Worm (Caenorhabditis elegans): Measurements from ENCODE around the gene str-185.

str-185 gene

DNA sequence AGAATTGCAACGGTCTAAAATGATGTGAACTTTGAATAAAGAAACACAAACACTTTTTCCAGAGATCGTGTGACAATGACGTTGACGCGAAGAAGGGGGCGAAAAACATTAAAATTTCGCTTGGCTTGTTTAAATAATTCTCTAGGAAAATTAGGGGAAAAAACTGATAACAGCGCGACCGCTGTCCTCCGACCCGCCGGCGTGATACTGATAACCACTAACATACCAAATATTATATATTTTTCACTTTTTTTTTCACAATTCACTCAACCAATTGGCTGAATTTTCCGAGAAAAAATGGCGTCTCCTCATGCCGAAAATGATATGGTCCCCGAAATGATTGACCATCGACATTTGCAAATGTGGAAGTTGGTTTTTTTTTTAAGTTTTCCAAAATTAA lies 20.0 kb upstream of the str-185 start (continued):
- TF ChIP-seq F23B12.7 (tag; optimal IDR thresholded peaks at IDR 0.05; ENCODE audit: insufficient read depth): no peak
- TF ChIP-seq ztf-3 (GFP tag; optimal IDR thresholded peaks at IDR 0.05): no peak
- no peak for TF ChIP-seq C06A6.2 (GFP tag; conservative IDR thresholded peaks at IDR 0.05)
- TF ChIP-seq nfyb-1 (GFP tag; IDR thresholded peaks at IDR 0.05): peak; percentile 82
- no peak for TF ChIP-seq unc-130 (GFP tag; optimal IDR thresholded peaks at IDR 0.05)
- TF ChIP-seq mcd-1 (GFP tag; IDR thresholded peaks at IDR 0.05): peak; percentile 38; the same call in 1 of the 2 replicates
- TF ChIP-seq F33H1.4 (GFP tag; IDR thresholded peaks at IDR 0.05): peak; percentile 39
- TF ChIP-seq lin-40 (tag; optimal IDR thresholded peaks at IDR 0.05): peak; percentile 52
- TF ChIP-seq repo-1 (tag; optimal IDR thresholded peaks at IDR 0.05): peak; percentile 75
- no peak for TF ChIP-seq sptf-2 (GFP tag; optimal IDR thresholded peaks at IDR 0.05)
- no peak for TF ChIP-seq madf-8 (GFP tag; conservative IDR thresholded peaks at IDR 0.05)
- peak; percentile 64 for TF ChIP-seq madf-10 (tag; optimal IDR thresholded peaks at IDR 0.05)
- TF ChIP-seq ZK185.1 (tag; optimal IDR thresholded peaks at IDR 0.05; ENCODE audit: poor library complexity, severe bottlenecking): peak; percentile 72
- no peak for TF ChIP-seq T07F8.4 (tag; optimal IDR thresholded peaks at IDR 0.05)
- peak; percentile 52 for TF ChIP-seq F52B5.7 (tag; optimal IDR thresholded peaks at IDR 0.05)
- TF ChIP-seq Y79H2A.3 (GFP tag; conservative IDR thresholded peaks at IDR 0.05): peak; percentile 40; the same call in 1 of the 2 replicates
- no peak for TF ChIP-seq rpc-1 (optimal IDR thresholded peaks at IDR 0.05)
- no peak for TF ChIP-seq rpc-1 (tag; optimal IDR thresholded peaks at IDR 0.05)
- 0 out of 2 replicates have a peak, but pooled peaks have one; percentile 40 for TF ChIP-seq pbrm-1 (GFP tag; IDR thresholded peaks at IDR 0.05)
- no peak for TF ChIP-seq T26A5.8 (tag; optimal IDR thresholded peaks at IDR 0.05)
- no peak for TF ChIP-seq F39B2.1 (GFP tag; IDR thresholded peaks at IDR 0.05)
- peak; percentile 51 for TF ChIP-seq hrde-1 (tag; optimal IDR thresholded peaks at IDR 0.05; ENCODE audit: borderline replicate concordance)
- TF ChIP-seq ceh-100 (GFP tag; IDR thresholded peaks at IDR 0.05): 0 out of 2 replicates have a peak, but pooled peaks have one; percentile 27
- no peak for TF ChIP-seq snpc-1.3 (tag; optimal IDR thresholded peaks at IDR 0.05; ENCODE audit: insufficient read depth)
- peak; percentile 46; the same call in 1 of the 2 replicates for TF ChIP-seq madf-6 (GFP tag; IDR thresholded peaks at IDR 0.05)
- TF ChIP-seq hmg-20 (GFP tag; IDR thresholded peaks at IDR 0.05): no peak
- TF ChIP-seq B0336.3 (GFP tag; IDR thresholded peaks at IDR 0.05): peak; percentile 72
- TF ChIP-seq lsl-1 (GFP tag; optimal IDR thresholded peaks at IDR 0.05): no peak
- no peak for TF ChIP-seq bed-1 (GFP tag; IDR thresholded peaks at IDR 0.05)
- no peak for TF ChIP-seq nhr-27 (tag; optimal IDR thresholded peaks at IDR 0.05)
- TF ChIP-seq lin-35 (GFP tag; optimal IDR thresholded peaks at IDR 0.05): peak in 1 of 3 experiments; percentile 50
- TF ChIP-seq ceh-58 (GFP tag; IDR thresholded peaks at IDR 0.05): 0 out of 2 replicates have a peak, but pooled peaks have one; percentile 41
- TF ChIP-seq rec-8 (tag; optimal IDR thresholded peaks at IDR 0.05): peak; percentile 19 to 23
- no peak for TF ChIP-seq tbx-9 (tag; optimal IDR thresholded peaks at IDR 0.05; ENCODE audit: borderline replicate concordance)
- peak; percentile 41 for TF ChIP-seq F49E8.2 (tag; optimal IDR thresholded peaks at IDR 0.05; ENCODE audit: insufficient read depth)
- peak; percentile 18 for TF ChIP-seq die-1 (tag; optimal IDR thresholded peaks at IDR 0.05)
- peak; percentile 49 for TF ChIP-seq ama-1 (optimal IDR thresholded peaks at IDR 0.05)
- no peak for TF ChIP-seq ama-1 (GFP tag; optimal IDR thresholded peaks at IDR 0.05)
- no peak for TF ChIP-seq pha-4 (tag; optimal IDR thresholded peaks at IDR 0.05)
- no peak for TF ChIP-seq cebp-1 (GFP tag; IDR thresholded peaks at IDR 0.05)
- peak; percentile 56 for TF ChIP-seq cebp-1 (tag; optimal IDR thresholded peaks at IDR 0.05)
- peak; percentile 43 for TF ChIP-seq tbp1 (GFP tag; optimal IDR thresholded peaks at IDR 0.05)
- peak; percentile 70; the same call in 1 of the 2 replicates for TF ChIP-seq Y95B8A.8 (GFP tag; IDR thresholded peaks at IDR 0.05)
- TF ChIP-seq fkh-3 (tag; optimal IDR thresholded peaks at IDR 0.05): peak; percentile 6
- TF ChIP-seq mes-4 (tag; optimal IDR thresholded peaks at IDR 0.05): peak; percentile 38
- TF ChIP-seq F22D6.2 (tag; optimal IDR thresholded peaks at IDR 0.05): no peak
- TF ChIP-seq Y56A3A.18 (GFP tag; IDR thresholded peaks at IDR 0.05): no peak
- TF ChIP-seq efl-1 (GFP tag; optimal IDR thresholded peaks at IDR 0.05): no peak
